Fruit fly (Drosophila melanogaster) whole organism, embryonic: ENCODE results near the gene CG11839.

Source experiments
- B-H2 ChIP-seq: fragments of 200-800 bp; sonication (Bioruptor generic); optimal IDR thresholded peaks from 2 replicates; lab custom pipeline; 2018; ENCODE audit warnings: missing biosample characterization, mild to moderate bottlenecking, missing genetic modification characterization
- BEAF-32 ChIP-seq: fragments of 200-800 bp; sonication (Bioruptor generic); optimal IDR thresholded peaks from 3 replicates; lab custom pipeline; 2017; ENCODE audit warnings: missing biosample characterization, missing genetic modification characterization, mild to moderate bottlenecking, moderate library complexity, missing genetic modification reagents
- CG10267 ChIP-seq: fragments of 200-800 bp; sonication (Bioruptor generic); optimal IDR thresholded peaks from 2 replicates; lab custom pipeline; 2018; ENCODE audit warnings: missing biosample characterization, mild to moderate bottlenecking, missing genetic modification characterization, moderate library complexity
- CG10321 ChIP-seq: fragments of 200-800 bp; sonication (Bioruptor generic); IDR thresholded peaks from 2 replicates; pipeline ENCODE4 v1.3.6; 2022; ENCODE audit warnings: missing biosample characterization, missing genetic modification characterization
- CG10565 ChIP-seq: fragments of 200-800 bp; sonication (Bioruptor generic); optimal IDR thresholded peaks from 3 replicates; lab custom pipeline; 2016; ENCODE audit warnings: missing biosample characterization, mild to moderate bottlenecking, missing genetic modification characterization
- CG11085 ChIP-seq: fragments of 200-800 bp; sonication (Bioruptor generic); IDR thresholded peaks from 2 replicates; pipeline ENCODE4 v1.3.6; 2022; ENCODE audit warnings: missing biosample characterization, missing genetic modification characterization
- CG11695 ChIP-seq: fragments of 200-800 bp; sonication (Bioruptor generic); IDR thresholded peaks from 3 replicates; pipeline ENCODE4 v1.3.6; 2022; ENCODE audit warnings: missing biosample characterization, missing genetic modification characterization
- CG1233 ChIP-seq: fragments of 200-800 bp; sonication (Bioruptor generic); optimal IDR thresholded peaks from 4 replicates; lab custom pipeline; 2018; ENCODE audit warnings: missing biosample characterization, mild to moderate bottlenecking, missing genetic modification characterization
- CG12391 ChIP-seq: fragments of 200-800 bp; sonication (Bioruptor generic); optimal IDR thresholded peaks from 3 replicates; lab custom pipeline; 2018; ENCODE audit warnings: missing biosample characterization, mild to moderate bottlenecking, missing genetic modification characterization, moderate library complexity
- CG13775 ChIP-seq: fragments of 200-800 bp; sonication (Bioruptor generic); optimal IDR thresholded peaks from 3 replicates; lab custom pipeline; 2017; ENCODE audit warnings: missing biosample characterization, mild to moderate bottlenecking, missing genetic modification characterization
- CG13894 ChIP-seq: fragments of 200-800 bp; sonication (Bioruptor generic); optimal IDR thresholded peaks from 3 replicates; lab custom pipeline; 2018; ENCODE audit warnings: missing biosample characterization, mild to moderate bottlenecking, missing genetic modification characterization, moderate library complexity
- CG15073 ChIP-seq: fragments of 200-800 bp; sonication (Bioruptor generic); optimal IDR thresholded peaks from 2 replicates; lab custom pipeline; 2016; ENCODE audit warnings: missing biosample characterization, missing genetic modification characterization
- CG15601 ChIP-seq: fragments of 200-800 bp; sonication (Bioruptor generic); optimal IDR thresholded peaks from 3 replicates; lab custom pipeline; 2019; ENCODE audit warnings: missing biosample characterization, mild to moderate bottlenecking, missing genetic modification characterization, moderate library complexity
- CG17359 ChIP-seq: fragments of 200-800 bp; sonication (Bioruptor generic); optimal IDR thresholded peaks from 3 replicates; lab custom pipeline; 2018; ENCODE audit warnings: missing biosample characterization, mild to moderate bottlenecking, missing genetic modification characterization, moderate library complexity
- CG17568 ChIP-seq: fragments of 200-800 bp; sonication (Bioruptor generic); optimal IDR thresholded peaks from 2 replicates; lab custom pipeline; 2018; ENCODE audit warnings: missing biosample characterization, mild to moderate bottlenecking, missing genetic modification characterization, moderate library complexity
- CG2678 ChIP-seq: fragments of 200-800 bp; sonication (Bioruptor generic); optimal IDR thresholded peaks from 3 replicates; lab custom pipeline; 2019; ENCODE audit warnings: missing biosample characterization, mild to moderate bottlenecking, missing genetic modification characterization, moderate library complexity
- CG32767 ChIP-seq: fragments of 200-800 bp; sonication (Bioruptor generic); IDR thresholded peaks from 2 replicates; pipeline ENCODE4 v1.3.6; 2022; ENCODE audit warnings: missing biosample characterization, missing genetic modification characterization
- CG6854 ChIP-seq: fragments of 200-800 bp; sonication (Bioruptor generic); optimal IDR thresholded peaks from 3 replicates; lab custom pipeline; 2017; ENCODE audit warnings: missing biosample characterization, mild to moderate bottlenecking, missing genetic modification characterization
- CG9437 ChIP-seq: fragments of 200-800 bp; sonication (Bioruptor generic); optimal IDR thresholded peaks from 2 replicates; lab custom pipeline; 2018; ENCODE audit warnings: missing biosample characterization, mild to moderate bottlenecking, missing genetic modification characterization
- Ets97D ChIP-seq: fragments of 200-800 bp; sonication (Bioruptor generic); optimal IDR thresholded peaks from 3 replicates; lab custom pipeline; 2016; ENCODE audit warnings: missing biosample characterization, missing genetic modification characterization
- HHEX ChIP-seq: fragments of 200-800 bp; sonication (Bioruptor generic); optimal IDR thresholded peaks from 3 replicates; lab custom pipeline; 2017; ENCODE audit warnings: missing biosample characterization, mild to moderate bottlenecking, missing genetic modification characterization, missing genetic modification reagents
- HLH3B ChIP-seq: fragments of 200-800 bp; sonication (Bioruptor generic); IDR thresholded peaks from 2 replicates; pipeline ENCODE4 v1.3.6; 2022; ENCODE audit warnings: missing biosample characterization, missing genetic modification characterization
- Hmr ChIP-seq: fragments of 200-800 bp; sonication (Bioruptor generic); optimal IDR thresholded peaks from 3 replicates; lab custom pipeline; 2017; ENCODE audit warnings: mild to moderate bottlenecking, missing biosample characterization, missing genetic modification reagents, missing genetic modification characterization
- Oli ChIP-seq: fragments of 200-800 bp; sonication (Bioruptor generic); optimal IDR thresholded peaks from 2 replicates; lab custom pipeline; 2018; ENCODE audit warnings: missing biosample characterization, mild to moderate bottlenecking, missing genetic modification characterization, moderate library complexity
- Ssrp ChIP-seq: fragments of 200-800 bp; sonication (Bioruptor generic); optimal IDR thresholded peaks from 2 replicates; lab custom pipeline; 2018; ENCODE audit warnings: missing biosample characterization, mild to moderate bottlenecking, missing genetic modification characterization, moderate library complexity
- Taf1 ChIP-seq: fragments of 200-800 bp; sonication (Bioruptor generic); IDR thresholded peaks from 2 replicates; pipeline ENCODE4 v1.3.6; 2022; ENCODE audit warnings: missing biosample characterization, missing genetic modification characterization
- Xbp1 ChIP-seq: fragments of 200-800 bp; sonication (Bioruptor generic); optimal IDR thresholded peaks from 3 replicates; lab custom pipeline; 2016; ENCODE audit warnings: missing biosample characterization, mild to moderate bottlenecking, missing genetic modification characterization
- ac ChIP-seq: fragments of 200-800 bp; sonication (Bioruptor generic); optimal IDR thresholded peaks from 3 replicates; lab custom pipeline; 2017; ENCODE audit warnings: missing biosample characterization, mild to moderate bottlenecking, missing genetic modification characterization
- al ChIP-seq: fragments of 200-800 bp; sonication (Bioruptor generic); IDR thresholded peaks from 2 replicates; pipeline ENCODE4 v1.3.6; 2022; ENCODE audit warnings: missing biosample characterization, missing genetic modification characterization
- amos ChIP-seq: fragments of 200-800 bp; sonication (Bioruptor generic); IDR thresholded peaks from 2 replicates; pipeline ENCODE4 v1.3.6; 2022; ENCODE audit warnings: missing biosample characterization, missing genetic modification characterization; ENCODE audit not compliant: partially characterized antibody
- ato ChIP-seq: fragments of 200-800 bp; sonication (Bioruptor generic); IDR thresholded peaks from 2 replicates; pipeline ENCODE4 v1.3.6; 2022; ENCODE audit warnings: missing biosample characterization, missing genetic modification characterization; ENCODE audit not compliant: partially characterized antibody
- cg ChIP-seq: fragments of 200-800 bp; sonication (Bioruptor generic); optimal IDR thresholded peaks from 3 replicates; lab custom pipeline; 2019; ENCODE audit warnings: missing biosample characterization, mild to moderate bottlenecking, missing genetic modification characterization, moderate library complexity
- cwo ChIP-seq: fragments of 200-800 bp; sonication (Bioruptor generic); optimal IDR thresholded peaks from 3 replicates; lab custom pipeline; 2017; ENCODE audit warnings: missing biosample characterization, missing genetic modification characterization, mild to moderate bottlenecking, moderate library complexity, missing genetic modification reagents
- dmrt11E ChIP-seq: fragments of 200-800 bp; sonication (Bioruptor generic); optimal IDR thresholded peaks from 3 replicates; lab custom pipeline; 2018; ENCODE audit warnings: missing biosample characterization, mild to moderate bottlenecking, missing genetic modification characterization, moderate library complexity
- dmrt99B ChIP-seq: fragments of 200-800 bp; sonication (Bioruptor generic); optimal IDR thresholded peaks from 2 replicates; lab custom pipeline; 2018; ENCODE audit warnings: missing biosample characterization, mild to moderate bottlenecking, missing genetic modification characterization, moderate library complexity
- en ChIP-seq: fragments of 200-800 bp; sonication (Bioruptor generic); optimal IDR thresholded peaks from 2 replicates; lab custom pipeline; 2016; ENCODE audit warnings: missing biosample characterization, missing genetic modification characterization
- eyg ChIP-seq: fragments of 200-800 bp; sonication (Bioruptor generic); optimal IDR thresholded peaks from 3 replicates; lab custom pipeline; 2016; ENCODE audit warnings: missing biosample characterization, missing genetic modification characterization
- gcm2 ChIP-seq: fragments of 200-800 bp; sonication (Bioruptor generic); optimal IDR thresholded peaks from 2 replicates; lab custom pipeline; 2016; ENCODE audit warnings: missing biosample characterization, missing genetic modification characterization
- insv ChIP-seq, 2 experiments: fragments of 200-800 bp; sonication (Bioruptor generic); optimal IDR thresholded peaks; 3 replicates each; lab custom pipeline; 2016 to 2018; ENCODE audit warnings: missing biosample characterization in 2 of 2, missing genetic modification characterization in 2 of 2
- kah ChIP-seq: fragments of 200-800 bp; sonication (Bioruptor generic); optimal IDR thresholded peaks from 2 replicates; lab custom pipeline; 2018; ENCODE audit warnings: missing biosample characterization, mild to moderate bottlenecking, missing genetic modification characterization
- lilli ChIP-seq: fragments of 200-800 bp; sonication (Bioruptor generic); optimal IDR thresholded peaks from 3 replicates; lab custom pipeline; 2016; ENCODE audit warnings: missing biosample characterization, missing genetic modification characterization
- maf-S ChIP-seq: fragments of 200-800 bp; sonication (Bioruptor generic); optimal IDR thresholded peaks from 2 replicates; lab custom pipeline; 2016; ENCODE audit warnings: missing biosample characterization, missing genetic modification characterization
- nerfin-1 ChIP-seq: fragments of 200-800 bp; sonication (Bioruptor generic); optimal IDR thresholded peaks from 3 replicates; lab custom pipeline; 2019; ENCODE audit warnings: missing biosample characterization, mild to moderate bottlenecking, missing genetic modification characterization, moderate library complexity
- pfk ChIP-seq: fragments of 200-800 bp; sonication (Bioruptor generic); optimal IDR thresholded peaks from 2 replicates; lab custom pipeline; 2018; ENCODE audit warnings: missing biosample characterization, mild to moderate bottlenecking, missing genetic modification characterization, moderate library complexity
- ranshi ChIP-seq: fragments of 200-800 bp; sonication (Bioruptor generic); IDR thresholded peaks from 2 replicates; pipeline ENCODE4 v1.3.6; 2022; ENCODE audit warnings: missing biosample characterization, missing genetic modification characterization
- scrt ChIP-seq: fragments of 200-800 bp; sonication (Bioruptor generic); optimal IDR thresholded peaks from 2 replicates; lab custom pipeline; 2018; ENCODE audit warnings: missing biosample characterization, mild to moderate bottlenecking, missing genetic modification characterization, moderate library complexity
- ssp ChIP-seq: fragments of 200-800 bp; sonication (Bioruptor generic); IDR thresholded peaks from 2 replicates; pipeline ENCODE4 v1.3.6; 2022; ENCODE audit warnings: missing biosample characterization, missing genetic modification characterization
- stwl ChIP-seq: fragments of 200-800 bp; sonication (Bioruptor generic); optimal IDR thresholded peaks from 3 replicates; lab custom pipeline; 2018; ENCODE audit warnings: missing biosample characterization, mild to moderate bottlenecking, missing genetic modification characterization, moderate library complexity
- zfh1 ChIP-seq: fragments of 200-800 bp; sonication (Bioruptor generic); IDR thresholded peaks from 3 replicates; pipeline ENCODE4 v1.3.6; 2022; ENCODE audit warnings: missing biosample characterization, missing genetic modification characterization

Gene CG11839

dm6 chr3R:25054451-25055188 lies 15.1 kb upstream of the CG11839 start, which contains the start of gene CG31109 (continued):
- peak; percentile 74 for TF ChIP-seq Ets97D
- peak; percentile 20 for TF ChIP-seq Xbp1
- no peak for TF ChIP-seq ssp (GFP tag; lab: Robert Waterston, UW)
- peak; percentile 2 for TF ChIP-seq nerfin-1
- TF ChIP-seq CG12391 (tag; lab: Kevin White, UChicago): peak; percentile 46
- TF ChIP-seq ato (GFP tag; lab: Robert Waterston, UW): no peak
- no peak for TF ChIP-seq CG9437 (GFP tag; lab: Kevin White, UChicago)
- TF ChIP-seq CG10565 (GFP tag; lab: Kevin White, UChicago): no peak
- no peak for TF ChIP-seq gcm2
- peak; percentile 77 for TF ChIP-seq stwl (tag; lab: Kevin White, UChicago)
- TF ChIP-seq Oli (tag; lab: Kevin White, UChicago): no peak
- TF ChIP-seq B-H2 (GFP tag; lab: Kevin White, UChicago): peak; percentile 60
- TF ChIP-seq insv (GFP tag; optimal IDR thresholded peaks at IDR 0.05; lab: Kevin White, UChicago): no peak
- no peak for TF ChIP-seq CG6854 (GFP tag; lab: Kevin White, UChicago)
- no peak for TF ChIP-seq Taf1 (GFP tag; lab: Robert Waterston, UW)
- no peak for TF ChIP-seq cwo
- no peak for TF ChIP-seq eyg (GFP tag; lab: Kevin White, UChicago)
- TF ChIP-seq CG11695 (GFP tag; lab: Robert Waterston, UW): no peak
- 0 out of 2 replicates have a peak, but pooled peaks have one; percentile 23 for TF ChIP-seq CG32767 (GFP tag; lab: Robert Waterston, UW)
- no peak for TF ChIP-seq HLH3B (GFP tag; lab: Robert Waterston, UW)
- peak; percentile 19 for TF ChIP-seq Hmr (GFP tag; lab: Kevin White, UChicago)
- peak; percentile 71 for TF ChIP-seq BEAF-32 (GFP tag; lab: Kevin White, UChicago)
- TF ChIP-seq lilli: peak; percentile 60
- TF ChIP-seq CG17359 (tag; lab: Kevin White, UChicago): peak; percentile 2
- TF ChIP-seq CG15601: peak; percentile 36
- TF ChIP-seq ac (GFP tag; lab: Kevin White, UChicago): no peak
- TF ChIP-seq en: no peak
- no peak for TF ChIP-seq CG1233 (GFP tag; lab: Kevin White, UChicago)
- peak; percentile 42 for TF ChIP-seq CG13894 (tag; lab: Kevin White, UChicago)
- TF ChIP-seq cg: no peak
- no peak for TF ChIP-seq HHEX (GFP tag; lab: Kevin White, UChicago)
- peak; percentile 17 for TF ChIP-seq CG13775
- TF ChIP-seq CG17568 (GFP tag; lab: Kevin White, UChicago): no peak
- no peak for TF ChIP-seq Ssrp (tag; lab: Kevin White, UChicago)
- peak; percentile 50 for TF ChIP-seq CG10267
- no peak for TF ChIP-seq kah (GFP tag; lab: Kevin White, UChicago)
- no peak for TF ChIP-seq CG11085
- TF ChIP-seq maf-S (GFP tag; lab: Kevin White, UChicago): no peak
- no peak for TF ChIP-seq scrt (GFP tag; lab: Kevin White, UChicago)
- TF ChIP-seq dmrt99B: no peak
- TF ChIP-seq CG10321 (GFP tag; lab: Robert Waterston, UW): no peak
- TF ChIP-seq CG2678 (tag; lab: Kevin White, UChicago): peak; percentile 24
- peak; percentile 63; the same call in 1 of the 2 replicates for TF ChIP-seq amos (GFP tag; lab: Robert Waterston, UW)
- TF ChIP-seq dmrt11E: peak; percentile 3
- no peak for TF ChIP-seq CG15073 (GFP tag; lab: Kevin White, UChicago)
- no peak for TF ChIP-seq zfh1
- TF ChIP-seq pfk: peak; percentile 94
- TF ChIP-seq ranshi (GFP tag; lab: Robert Waterston, UW): no peak
- no peak for TF ChIP-seq al (GFP tag; lab: Robert Waterston, UW)
